Worm (Caenorhabditis elegans): ENCODE results near the gene C02G6.3.

Gene C02G6.3

DNA sequence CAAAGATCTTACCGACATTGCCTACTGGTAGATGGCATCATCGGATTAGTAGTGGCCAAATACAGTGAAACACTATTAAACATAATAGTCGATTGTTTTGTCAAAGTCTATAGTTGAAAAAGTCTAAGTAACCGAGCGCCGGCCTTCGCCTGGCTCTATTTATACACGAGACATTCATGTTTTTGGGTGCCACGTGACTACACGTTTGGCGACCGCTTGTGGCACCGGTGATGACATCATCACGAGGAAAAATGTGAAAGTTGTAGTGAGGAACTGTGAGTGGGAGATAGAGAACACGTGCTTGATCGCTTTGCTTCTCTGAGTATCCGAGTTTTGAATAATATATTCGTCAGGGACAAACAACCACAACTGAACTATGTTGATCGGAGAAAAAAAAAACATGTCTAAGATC, 35.8 kb upstream of the C02G6.3 start (continued):
- TF ChIP-seq nhr-179 (tag; optimal IDR thresholded peaks at IDR 0.05) (no peak), madf-3 (GFP tag; IDR thresholded peaks at IDR 0.05) (0 out of 2 replicates have a peak, but pooled peaks have one; percentile 10), ekl-4 (GFP tag; IDR thresholded peaks at IDR 0.05) (peak; percentile 44; the same call in 1 of the 2 replicates), dpff-1 (tag; optimal IDR thresholded peaks at IDR 0.05) (peak; percentile 12), lag-1 (GFP tag; IDR thresholded peaks at IDR 0.05) (no peak), lir-1 (GFP tag; conservative IDR thresholded peaks at IDR 0.05) (0 out of 2 replicates have a peak, but pooled peaks have one; percentile 23), attf-3 (GFP tag; conservative IDR thresholded peaks at IDR 0.05) (no peak), nhr-27 (tag; optimal IDR thresholded peaks at IDR 0.05) (no peak), D2030.7 (GFP tag; IDR thresholded peaks at IDR 0.05) (no peak), let-526 (GFP tag; IDR thresholded peaks at IDR 0.05) (peak; percentile 67; the same call in 1 of the 2 replicates), nhr-80 (tag; optimal IDR thresholded peaks at IDR 0.05) (peak; percentile 17), attf-5 (GFP tag; optimal IDR thresholded peaks at IDR 0.05) (peak; percentile 36), sdz-38 (tag; optimal IDR thresholded peaks at IDR 0.05) (no peak), zim-3 (tag; optimal IDR thresholded peaks at IDR 0.05) (no peak), Y56A3A.18 (GFP tag; IDR thresholded peaks at IDR 0.05) (no peak), atf-7 (tag; optimal IDR thresholded peaks at IDR 0.05) (peak; percentile 64), F22D6.2 (tag; optimal IDR thresholded peaks at IDR 0.05) (peak; percentile 68), lsy-27 (tag; optimal IDR thresholded peaks at IDR 0.05; ENCODE audit: borderline replicate concordance, insufficient read depth) (no peak), hmg-20 (GFP tag; IDR thresholded peaks at IDR 0.05) (no peak), rec-8 (tag; optimal IDR thresholded peaks at IDR 0.05) (no peak), F49E8.2 (tag; optimal IDR thresholded peaks at IDR 0.05; ENCODE audit: insufficient read depth) (no peak), hlh-26 (GFP tag; conservative IDR thresholded peaks at IDR 0.05) (no peak), ceh-27 (GFP tag; optimal IDR thresholded peaks at IDR 0.05) (peak; percentile 58), madf-6 (GFP tag; IDR thresholded peaks at IDR 0.05) (no peak), rcor-1 (GFP tag; IDR thresholded peaks at IDR 0.05) (peak; percentile 49; the same call in 1 of the 2 replicates)

DNA sequence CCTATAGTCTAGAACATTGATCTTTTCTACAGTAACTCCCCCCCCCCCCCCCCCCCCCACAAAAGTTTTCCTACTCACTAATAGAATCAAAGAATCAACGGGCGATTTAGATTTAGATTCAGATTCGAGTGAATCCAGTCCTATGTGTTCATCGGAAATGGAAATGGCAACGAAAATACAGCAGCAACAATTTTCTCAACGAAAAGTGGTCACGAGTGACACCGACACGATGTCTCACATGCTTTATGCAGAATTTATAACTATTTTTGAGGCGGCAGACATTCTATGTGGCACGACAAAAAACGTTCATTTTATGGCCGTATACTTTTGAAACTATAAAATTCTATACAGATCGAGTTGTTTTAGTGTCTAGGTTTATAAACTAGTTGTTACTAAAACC, 35.0 kb upstream of the C02G6.3 start:
- TF ChIP-seq Y95B8A.8 (GFP tag; IDR thresholded peaks at IDR 0.05) (no peak), mxl-1 (tag; optimal IDR thresholded peaks at IDR 0.05) (no peak), egrh-3 (GFP tag; IDR thresholded peaks at IDR 0.05) (0 out of 2 replicates have a peak, but pooled peaks have one; percentile 19), K11D2.4 (GFP tag; IDR thresholded peaks at IDR 0.05) (0 out of 2 replicates have a peak, but pooled peaks have one; percentile 17), dpl-1 (GFP tag; optimal IDR thresholded peaks at IDR 0.05) (no peak), mcd-1 (GFP tag; IDR thresholded peaks at IDR 0.05) (no peak)

DNA sequence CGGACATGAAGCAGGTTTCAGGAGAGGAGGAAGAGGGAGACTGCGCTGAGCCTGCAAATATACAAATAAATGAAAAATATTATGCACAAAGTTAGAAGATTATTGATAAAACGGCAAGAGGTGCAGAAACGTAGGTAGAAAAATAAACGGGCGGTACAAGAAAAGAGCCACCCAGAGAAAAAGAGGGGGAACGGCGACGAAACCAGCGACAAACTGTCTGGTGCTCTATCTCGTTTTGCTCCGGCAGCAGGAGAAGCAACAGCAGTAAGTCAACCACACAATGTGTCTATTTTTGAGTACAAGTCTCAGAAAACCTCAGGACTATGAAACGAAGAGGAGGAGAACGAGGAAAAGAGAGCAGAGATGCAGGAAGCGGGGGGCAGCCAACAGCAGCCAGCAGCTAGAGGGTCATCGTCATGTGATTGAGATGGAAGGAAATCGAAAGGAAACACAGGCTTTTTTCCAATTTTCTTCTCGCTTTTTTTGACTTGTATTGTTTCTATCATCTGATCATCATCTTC, 34.4 kb upstream of the C02G6.3 start, which contains the start of gene F26F12.3:
Gene F26F12.3 (minus strand): TSS at position 51 of the 521 bp plus-strand sequence.
- TF ChIP-seq F23B12.7 (tag; optimal IDR thresholded peaks at IDR 0.05; ENCODE audit: insufficient read depth) (no peak), let-526 (GFP tag; IDR thresholded peaks at IDR 0.05) (0 out of 2 replicates have a peak, but pooled peaks have one; percentile 39), lir-1 (GFP tag; conservative IDR thresholded peaks at IDR 0.05) (peak; percentile 38; the same call in 1 of the 2 replicates), T07F8.4 (tag; optimal IDR thresholded peaks at IDR 0.05) (no peak), egl-18 (GFP tag; IDR thresholded peaks at IDR 0.05) (no peak), F52B5.7 (tag; optimal IDR thresholded peaks at IDR 0.05) (no peak), Y53G8AR.9 (GFP tag; conservative IDR thresholded peaks at IDR 0.05) (peak; percentile 49; the same call in 1 of the 2 replicates), Y67H2A.10 (GFP tag; conservative IDR thresholded peaks at IDR 0.05) (no peak), Y79H2A.3 (GFP tag; conservative IDR thresholded peaks at IDR 0.05) (no peak), rcor-1 (GFP tag; IDR thresholded peaks at IDR 0.05) (no peak), Y95B8A.8 (GFP tag; IDR thresholded peaks at IDR 0.05) (no peak), lin-54 (GFP tag; optimal IDR thresholded peaks at IDR 0.05) (peak; percentile 26), snpc-1.1 (tag; optimal IDR thresholded peaks at IDR 0.05; ENCODE audit: insufficient read depth) (no peak), nfya-1 (tag; optimal IDR thresholded peaks at IDR 0.05; ENCODE audit: borderline replicate concordance, insufficient read depth) (no peak), ama-1 (optimal IDR thresholded peaks at IDR 0.05) (no peak), ama-1 (GFP tag; optimal IDR thresholded peaks at IDR 0.05) (no peak), cebp-2 (GFP tag; IDR thresholded peaks at IDR 0.05) (no peak), C17E4.6 (GFP tag; IDR thresholded peaks at IDR 0.05) (no peak), him-1 (tag; optimal IDR thresholded peaks at IDR 0.05) (no peak), D2030.7 (GFP tag; IDR thresholded peaks at IDR 0.05) (no peak)

Data from whole organism, young adult.